Fruit fly (Drosophila melanogaster): ENCODE data around the gene for.

for gene

DNA sequence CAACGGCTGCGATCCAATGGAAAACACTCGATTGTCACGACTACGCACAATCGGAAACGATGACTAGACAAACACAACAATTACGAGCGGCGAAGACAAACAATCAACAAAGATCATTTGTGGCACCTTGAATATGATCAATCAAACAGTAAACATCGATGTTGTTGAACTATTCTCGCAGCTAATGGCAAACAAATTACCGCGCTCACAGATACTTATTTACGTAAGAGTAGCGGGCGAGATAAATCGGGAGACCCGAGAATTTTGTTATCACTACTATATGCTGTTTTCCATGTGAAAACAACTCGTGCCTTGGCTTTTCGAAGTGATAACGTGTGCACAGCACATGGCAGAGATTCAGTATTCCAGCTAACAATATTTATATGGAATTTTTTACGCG is 27.9 kb downstream of the for start (continued):
- TF ChIP-seq Hr3 (GFP tag; optimal IDR thresholded peaks at IDR 0.05) (peak; percentile 25), hb (GFP tag; IDR thresholded peaks at IDR 0.05; ENCODE audit: partially characterized antibody) (no peak), Poxn (GFP tag; IDR thresholded peaks at IDR 0.05) (no peak), nerfin-1 (tag; optimal IDR thresholded peaks at IDR 0.05) (peak; percentile 78), peb (GFP tag; IDR thresholded peaks at IDR 0.05) (peak; percentile 59), CG14860 (GFP tag; IDR thresholded peaks at IDR 0.05; ENCODE audit: partially characterized antibody) (no peak), Sin3A (optimal IDR thresholded peaks at IDR 0.05) (no peak), danr (GFP tag; IDR thresholded peaks at IDR 0.05) (peak; percentile 7; the same call in 1 of the 2 replicates), CG1832 (GFP tag; optimal IDR thresholded peaks at IDR 0.05) (no peak), Myb (GFP tag; optimal IDR thresholded peaks at IDR 0.05) (no peak), CG2712 (tag; optimal IDR thresholded peaks at IDR 0.05) (peak; percentile 80), Dfd (GFP tag; optimal IDR thresholded peaks at IDR 0.05) (no peak), CG7271 (tag; optimal IDR thresholded peaks at IDR 0.05) (peak; percentile 80), CG12071 (GFP tag; optimal IDR thresholded peaks at IDR 0.05) (peak; percentile 91), Hand (GFP tag; optimal IDR thresholded peaks at IDR 0.05) (peak; percentile 74), dmrt99B (tag; optimal IDR thresholded peaks at IDR 0.05) (peak; percentile 69), Atf-2 (GFP tag; optimal IDR thresholded peaks at IDR 0.05) (peak; percentile 70), Antp (GFP tag; optimal IDR thresholded peaks at IDR 0.05) (peak; percentile 28), jigr1 (GFP tag; IDR thresholded peaks at IDR 0.05) (no peak), CG12769 (tag; optimal IDR thresholded peaks at IDR 0.05) (no peak), Hr39 (optimal IDR thresholded peaks at IDR 0.05) (no peak), Mrtf (GFP tag; IDR thresholded peaks at IDR 0.05) (peak; percentile 39; the same call in 1 of the 3 replicates), lov (optimal IDR thresholded peaks at IDR 0.05) (no peak), lov (GFP tag; IDR thresholded peaks at IDR 0.05) (peak; percentile 75; the same call in 2 of the 3 replicates), Usf (GFP tag; optimal IDR thresholded peaks at IDR 0.05) (no peak), CG10147 (GFP tag; optimal IDR thresholded peaks at IDR 0.05) (no peak), nom (GFP tag; optimal IDR thresholded peaks at IDR 0.05) (no peak), Hr51 (GFP tag; optimal IDR thresholded peaks at IDR 0.05) (peak; percentile 16 to 89), CG15073 (GFP tag; optimal IDR thresholded peaks at IDR 0.05) (no peak), HHEX (GFP tag; optimal IDR thresholded peaks at IDR 0.05) (peak; percentile 85), CG8765 (GFP tag; IDR thresholded peaks at IDR 0.05) (no peak), Abd-B (GFP tag; optimal IDR thresholded peaks at IDR 0.05) (no peak), CG11696 (GFP tag; IDR thresholded peaks at IDR 0.05) (peak; percentile 71; the same call in 1 of the 2 replicates), CG17359 (tag; optimal IDR thresholded peaks at IDR 0.05) (peak; percentile 74), CG2889 (GFP tag; IDR thresholded peaks at IDR 0.05) (no peak), CG10462 (GFP tag; optimal IDR thresholded peaks at IDR 0.05) (peak; percentile 90), CG2129 (GFP tag; IDR thresholded peaks at IDR 0.05; ENCODE audit: partially characterized antibody) (no peak), CHES-1-like (GFP tag; optimal IDR thresholded peaks at IDR 0.05) (peak; percentile 93), CG4707 (GFP tag; optimal IDR thresholded peaks at IDR 0.05) (peak; percentile 92), CG3995 (GFP tag; optimal IDR thresholded peaks at IDR 0.05) (no peak), btn (GFP tag; optimal IDR thresholded peaks at IDR 0.05) (no peak), CG5245 (GFP tag; optimal IDR thresholded peaks at IDR 0.05) (no peak), tin (GFP tag; optimal IDR thresholded peaks at IDR 0.05) (peak; percentile 33), gem (tag; optimal IDR thresholded peaks at IDR 0.05) (peak; percentile 86), repo (GFP tag; optimal IDR thresholded peaks at IDR 0.05) (peak; percentile 59), knrl (GFP tag; IDR thresholded peaks at IDR 0.05; ENCODE audit: partially characterized antibody) (no peak), CG4617 (GFP tag; optimal IDR thresholded peaks at IDR 0.05; ENCODE audit: borderline replicate concordance) (no peak), Chrac-16 (GFP tag; optimal IDR thresholded peaks at IDR 0.05) (peak; percentile 46), CG10274 (GFP tag; optimal IDR thresholded peaks at IDR 0.05) (peak; percentile 76), CG9609 (GFP tag; optimal IDR thresholded peaks at IDR 0.05) (peak; percentile 44), CG12942 (GFP tag; optimal IDR thresholded peaks at IDR 0.05) (peak; percentile 63)
